Worm (Caenorhabditis elegans) whole organism, early embryonic: ENCODE results near the gene R11E3.19.

Experiments used
- B0310.2 ChIP-seq: sonication (generic microtip); optimal IDR thresholded peaks from 2 replicates; lab custom pipeline; 2016; ENCODE audit warnings: mild to moderate bottlenecking, missing genetic modification characterization, missing compliant biosample characterization
- F13C5.2 ChIP-seq: sonication (generic microtip); optimal IDR thresholded peaks from 2 replicates; lab custom pipeline; 2017; ENCODE audit warnings: mild to moderate bottlenecking, missing genetic modification characterization, inconsistent platforms, missing compliant biosample characterization
- aly-1 ChIP-seq: sonication (generic microtip); optimal IDR thresholded peaks from 2 replicates; lab custom pipeline; 2016; ENCODE audit warnings: missing genetic modification characterization, missing compliant biosample characterization
- ama-1 ChIP-seq: fragments of 150-350 bp; optimal IDR thresholded peaks from 2 replicates; lab custom pipeline; 2014
- ceh-13 ChIP-seq: fragments of 200-800 bp; sonication (Bioruptor generic); optimal IDR thresholded peaks from 2 replicates; lab custom pipeline; 2018; ENCODE audit warnings: mild to moderate bottlenecking, missing genetic modification characterization, missing compliant biosample characterization
- ceh-36 ChIP-seq: sonication (generic microtip); optimal IDR thresholded peaks from 2 replicates; lab custom pipeline; 2016; ENCODE audit warnings: missing genetic modification characterization, inconsistent platforms, missing compliant biosample characterization
- ets-7 ChIP-seq: sonication (generic microtip); optimal IDR thresholded peaks from 2 replicates; lab custom pipeline; 2016; ENCODE audit warnings: missing genotype, missing genetic modification characterization, missing compliant biosample characterization
- flt-1 ChIP-seq: fragments of 200-800 bp; sonication (Bioruptor generic); IDR thresholded peaks from 2 replicates; pipeline ENCODE4 v1.3.6; 2022; ENCODE audit warnings: missing genetic modification characterization, missing compliant biosample characterization
- hmbx-1 ChIP-seq: sonication (generic microtip); optimal IDR thresholded peaks from 2 replicates; lab custom pipeline; 2016; ENCODE audit warnings: mild to moderate bottlenecking, missing genetic modification characterization, missing compliant biosample characterization
- hmg-4 ChIP-seq: fragments of 200-800 bp; sonication (Bioruptor generic); optimal IDR thresholded peaks from 2 replicates; lab custom pipeline; 2018; ENCODE audit warnings: mild to moderate bottlenecking, missing genetic modification characterization, missing compliant biosample characterization
- hnd-1 ChIP-seq: sonication (generic microtip); optimal IDR thresholded peaks from 2 replicates; lab custom pipeline; 2016; ENCODE audit warnings: missing genetic modification characterization, missing compliant biosample characterization
- pes-1 ChIP-seq: fragments of 200-800 bp; sonication (Bioruptor generic); IDR thresholded peaks from 2 replicates; pipeline ENCODE4 v1.3.6; 2022; ENCODE audit warnings: missing genetic modification reagents, missing genetic modification characterization, missing compliant biosample characterization
- scrt-1 ChIP-seq: fragments of 200-800 bp; sonication (Bioruptor generic); IDR thresholded peaks from 2 replicates; pipeline ENCODE4 v1.3.6; 2022; ENCODE audit warnings: missing genetic modification characterization, missing compliant biosample characterization
- sea-1 ChIP-seq: fragments of 200-800 bp; sonication (Bioruptor generic); conservative IDR thresholded peaks from 2 replicates; pipeline ENCODE4 v1.3.6; 2022; ENCODE audit warnings: missing genetic modification characterization, missing compliant biosample characterization
- tbx-11 ChIP-seq: fragments of 200-800 bp; sonication (Bioruptor generic); IDR thresholded peaks from 2 replicates; pipeline ENCODE4 v1.3.6; 2022; ENCODE audit warnings: missing genetic modification characterization, missing compliant biosample characterization
- tbx-37 ChIP-seq: fragments of 200-800 bp; sonication (Bioruptor generic); conservative IDR thresholded peaks from 2 replicates; pipeline ENCODE4 v1.3.6; 2022; ENCODE audit warnings: missing genetic modification reagents, missing genetic modification characterization, missing compliant biosample characterization
- tra-4 ChIP-seq: sonication (generic microtip); optimal IDR thresholded peaks from 2 replicates; lab custom pipeline; 2017; ENCODE audit warnings: missing genetic modification characterization, missing compliant biosample characterization

The R11E3.19 gene

ce11 chrIV:4807219-4807618 lies 31.3 kb upstream of the R11E3.19 start, which contains the start of gene H06H21.11:
TSS of gene H06H21.11 (minus strand) at chrIV:4807319.
- no peak for TF ChIP-seq B0310.2 (tag; lab: Kevin White, UChicago)
- no peak for TF ChIP-seq tra-4 (tag; lab: Kevin White, UChicago)
- TF ChIP-seq F13C5.2 (tag; lab: Kevin White, UChicago), result no peak
- no peak for TF ChIP-seq tbx-37 (GFP tag; lab: Robert Waterston, UW)
- no peak for TF ChIP-seq ceh-36 (tag; lab: Kevin White, UChicago)
- TF ChIP-seq ets-7, result no peak
- TF ChIP-seq ama-1 (lab: Kevin White, UChicago), result no peak
- no peak for TF ChIP-seq tbx-11 (GFP tag; lab: Robert Waterston, UW)
- TF ChIP-seq hmg-4 (GFP tag; lab: Kevin White, UChicago), result no peak
- TF ChIP-seq ceh-13, result no peak
- no peak for TF ChIP-seq flt-1

DNA sequence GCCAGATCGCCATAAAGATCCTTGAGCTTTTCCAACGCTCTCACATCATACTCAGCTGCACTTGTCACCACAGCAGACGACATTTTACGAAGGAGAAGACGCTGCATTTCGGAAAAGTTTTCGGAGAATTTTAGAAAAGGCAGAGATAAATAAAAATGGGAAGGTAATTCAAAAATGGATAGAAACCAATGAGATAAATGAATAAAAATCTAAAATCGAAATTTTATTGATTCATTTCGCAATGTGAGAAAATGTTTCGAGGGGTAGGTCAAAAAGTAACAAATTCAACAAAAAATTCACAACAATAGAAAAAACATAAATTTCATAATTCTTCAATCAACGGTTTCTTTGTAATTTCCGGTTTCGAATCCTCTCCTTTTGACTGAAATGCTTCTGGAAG lies 30.6 kb upstream of the R11E3.19 start, which contains the start of gene dpf-5:
Gene dpf-5, minus strand, starts transcription at position 101 of the 400 bp plus-strand sequence.
- no peak for TF ChIP-seq scrt-1 (GFP tag; lab: Robert Waterston, UW)
- no peak for TF ChIP-seq tra-4 (tag; lab: Kevin White, UChicago)
- no peak for TF ChIP-seq ceh-36 (tag; lab: Kevin White, UChicago)
- TF ChIP-seq hnd-1, result no peak
- TF ChIP-seq ceh-13, result no peak
- no peak for TF ChIP-seq flt-1
- TF ChIP-seq ets-7, result no peak
- no peak for TF ChIP-seq hmbx-1 (tag; lab: Kevin White, UChicago)
- no peak for TF ChIP-seq aly-1 (tag; lab: Kevin White, UChicago)
- no peak for TF ChIP-seq F13C5.2 (tag; lab: Kevin White, UChicago)
- TF ChIP-seq pes-1, result no peak
- no peak for TF ChIP-seq hmg-4 (GFP tag; lab: Kevin White, UChicago)
- TF ChIP-seq tbx-37 (GFP tag; lab: Robert Waterston, UW), result no peak
- TF ChIP-seq tbx-11 (GFP tag; lab: Robert Waterston, UW), result no peak
- no peak for TF ChIP-seq B0310.2 (tag; lab: Kevin White, UChicago)
- TF ChIP-seq sea-1 (GFP tag; lab: Robert Waterston, UW), result no peak
- TF ChIP-seq ama-1 (lab: Kevin White, UChicago), result no peak

DNA sequence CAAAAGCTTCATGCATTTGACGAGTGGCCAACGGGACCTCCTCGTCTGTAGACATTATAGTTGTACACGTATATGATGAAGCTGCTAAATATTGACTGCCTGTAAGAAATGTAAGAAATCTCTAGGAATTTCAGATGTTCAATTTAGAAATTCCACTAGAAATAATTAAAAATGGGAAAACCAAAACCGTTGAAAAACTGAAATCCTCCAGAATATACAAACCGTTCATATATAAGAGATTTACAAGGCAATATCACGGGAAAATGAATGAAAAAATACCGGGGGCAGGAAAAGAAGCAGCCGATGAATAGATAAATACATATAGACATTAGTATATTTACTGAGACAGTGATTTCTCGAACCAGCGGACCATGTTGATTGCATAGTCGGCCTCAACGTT lies 26.6 kb upstream of the R11E3.19 start, which contains the start of gene dpf-7:
Gene dpf-7, minus strand, starts transcription at position 101 of the 400 bp plus-strand sequence.
- TF ChIP-seq B0310.2 (tag; lab: Kevin White, UChicago), result no peak
- no peak for TF ChIP-seq hmbx-1 (tag; lab: Kevin White, UChicago)
- no peak for TF ChIP-seq ama-1 (lab: Kevin White, UChicago)
- no peak for TF ChIP-seq flt-1
- no peak for TF ChIP-seq tbx-37 (GFP tag; lab: Robert Waterston, UW)
- no peak for TF ChIP-seq tra-4 (tag; lab: Kevin White, UChicago)
- TF ChIP-seq hnd-1, result no peak
- no peak for TF ChIP-seq tbx-11 (GFP tag; lab: Robert Waterston, UW)
- TF ChIP-seq F13C5.2 (tag; lab: Kevin White, UChicago), result no peak
- no peak for TF ChIP-seq ets-7
- TF ChIP-seq sea-1 (GFP tag; lab: Robert Waterston, UW), result no peak
- TF ChIP-seq pes-1, result no peak
- no peak for TF ChIP-seq scrt-1 (GFP tag; lab: Robert Waterston, UW)
- TF ChIP-seq aly-1 (tag; lab: Kevin White, UChicago), result no peak
- no peak for TF ChIP-seq hmg-4 (GFP tag; lab: Kevin White, UChicago)
- TF ChIP-seq ceh-36 (tag; lab: Kevin White, UChicago), result no peak
- TF ChIP-seq ceh-13, result no peak

- no peak for TF ChIP-seq B0310.2 (tag; lab: Kevin White, UChicago)
Observed at ce11 chrIV:4799114-4799513, 23.2 kb upstream of the R11E3.19 start, which contains the start of gene eor-1. TSS of gene eor-1 (minus strand) at chrIV:4799178.

ce11 chrIV:4795111-4795510 lies 19.2 kb upstream of the R11E3.19 start:
- TF ChIP-seq tbx-37 (GFP tag; lab: Robert Waterston, UW) (no peak), scrt-1 (GFP tag; lab: Robert Waterston, UW) (no peak), ceh-13 (no peak), hnd-1 (no peak)

- no peak for TF ChIP-seq hmbx-1 (tag; lab: Kevin White, UChicago)
- TF ChIP-seq scrt-1 (GFP tag; lab: Robert Waterston, UW), result no peak
- TF ChIP-seq sea-1 (GFP tag; lab: Robert Waterston, UW), result no peak
- TF ChIP-seq F13C5.2 (tag; lab: Kevin White, UChicago), result no peak
- TF ChIP-seq ets-7, result no peak
Observed at ce11 chrIV:4789445-4789844, 13.5 kb upstream of the R11E3.19 start, which contains the start of gene R11E3.1. TSS of gene R11E3.1 (plus strand) at chrIV:4789745.

DNA sequence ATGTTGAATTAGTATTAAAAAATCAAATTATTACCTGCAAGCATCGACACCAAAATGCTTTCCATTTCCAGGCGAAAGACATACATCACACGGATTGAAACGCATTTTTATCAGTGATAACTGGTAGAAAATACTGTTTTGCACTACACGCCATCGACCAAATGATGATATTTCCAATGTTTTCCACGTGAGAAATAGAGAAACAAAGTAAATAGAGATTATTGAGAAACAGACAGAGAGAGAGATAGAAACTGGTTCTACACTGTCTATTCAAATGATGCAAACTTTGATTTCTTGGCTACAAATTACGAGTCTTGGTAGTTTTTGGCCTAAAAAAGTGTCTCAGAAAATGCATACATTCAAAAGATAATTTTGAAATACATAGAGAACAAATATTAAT lies 12.4 kb upstream of the R11E3.19 start, which contains the start of gene nhr-104:
Gene nhr-104, minus strand, starts transcription at position 361 of the 400 bp plus-strand sequence.
- TF ChIP-seq ceh-13 (no peak), tbx-37 (GFP tag; lab: Robert Waterston, UW) (no peak), hnd-1 (no peak), F13C5.2 (tag; lab: Kevin White, UChicago) (no peak), ceh-36 (tag; lab: Kevin White, UChicago) (no peak), tbx-11 (GFP tag; lab: Robert Waterston, UW) (no peak), aly-1 (tag; lab: Kevin White, UChicago) (no peak), ets-7 (no peak), hmbx-1 (tag; lab: Kevin White, UChicago) (no peak), ama-1 (lab: Kevin White, UChicago) (no peak), sea-1 (GFP tag; lab: Robert Waterston, UW) (no peak), B0310.2 (tag; lab: Kevin White, UChicago) (no peak), scrt-1 (GFP tag; lab: Robert Waterston, UW) (no peak), hmg-4 (GFP tag; lab: Kevin White, UChicago) (no peak), pes-1 (no peak)

DNA sequence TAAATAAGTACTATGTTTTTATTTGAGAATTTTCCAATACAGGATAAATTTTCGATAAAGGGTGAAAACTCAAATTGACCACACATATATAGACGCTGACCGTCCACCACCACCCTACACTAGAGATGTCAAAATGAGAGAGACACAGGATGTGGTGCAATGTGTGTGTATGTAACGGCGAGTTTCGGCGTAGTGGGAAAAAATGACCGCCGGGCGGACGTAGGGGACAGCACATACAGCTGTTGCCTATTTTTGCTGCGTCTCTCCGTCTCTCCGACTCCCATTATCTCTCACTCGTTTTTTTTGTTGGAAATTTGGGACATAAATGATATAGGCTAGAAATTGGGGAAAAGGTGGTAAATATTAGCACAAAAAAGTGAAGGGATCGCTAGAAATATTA lies 5.2 kb upstream of the R11E3.19 start:
- TF ChIP-seq ama-1 (lab: Kevin White, UChicago) (no peak), ets-7 (no peak), B0310.2 (tag; lab: Kevin White, UChicago) (no peak), F13C5.2 (tag; lab: Kevin White, UChicago) (peak; percentile 18), flt-1 (no peak), hmg-4 (GFP tag; lab: Kevin White, UChicago) (peak; percentile 55)
